Fruit fly (Drosophila melanogaster): Measurements from ENCODE around the gene CG33630.

- TF ChIP-seq gcm2 (GFP tag; optimal IDR thresholded peaks at IDR 0.05) (no peak), klu (GFP tag; IDR thresholded peaks at IDR 0.05) (no peak), croc (GFP tag; conservative IDR thresholded peaks at IDR 0.05) (no peak), CG9797 (GFP tag; optimal IDR thresholded peaks at IDR 0.05) (no peak), repo (GFP tag; optimal IDR thresholded peaks at IDR 0.05) (no peak), Lhr (GFP tag; optimal IDR thresholded peaks at IDR 0.05) (no peak), CG3726 (GFP tag; IDR thresholded peaks at IDR 0.05) (no peak), usp (GFP tag; optimal IDR thresholded peaks at IDR 0.05) (no peak), CG14050 (GFP tag; IDR thresholded peaks at IDR 0.05) (no peak), CG4282 (GFP tag; optimal IDR thresholded peaks at IDR 0.05) (no peak)
These were observed 28.5 kb downstream of the CG33630 start for dm6 chr3R:10090906-10091305.

Data from whole organism, embryonic.